Fruit fly (Drosophila melanogaster) Kc167 (cell line): ENCODE measurements around the gene Cyp313a1.

Experiments
- Myc ChIP-seq: fragments of >200 bp; optimal IDR thresholded peaks from 2 replicates; lab custom pipeline; 2017; ENCODE audit warnings: missing external identifiers
- Sin3A ChIP-seq: fragments of >200 bp; optimal IDR thresholded peaks from 2 replicates; lab custom pipeline; 2018; ENCODE audit warnings: missing external identifiers
- h ChIP-seq: fragments of >200 bp; optimal IDR thresholded peaks from 3 replicates; lab custom pipeline; 2018; ENCODE audit warnings: missing external identifiers
- insv ChIP-seq: fragments of >200 bp; optimal IDR thresholded peaks from 3 replicates; lab custom pipeline; 2018; ENCODE audit warnings: missing external identifiers
- psq ChIP-seq: fragments of >200 bp; optimal IDR thresholded peaks from 2 replicates; lab custom pipeline; 2017; ENCODE audit warnings: missing external identifiers
- ttk ChIP-seq: sonication (Bioruptor generic); optimal IDR thresholded peaks from 2 replicates; lab custom pipeline; 2017; ENCODE audit warnings: missing external identifiers

The Cyp313a1 gene

dm6 chr3R:14526657-14527056 is 5.8 kb downstream of the Cyp313a1 start:
- TF ChIP-seq Sin3A (lab: Kevin White, UChicago) = no peak
- no peak for TF ChIP-seq Myc (lab: Kevin White, UChicago)
- no peak for TF ChIP-seq psq (lab: Kevin White, UChicago)
- TF ChIP-seq ttk = no peak
- TF ChIP-seq h (lab: Kevin White, UChicago) = no peak
- no peak for TF ChIP-seq insv (lab: Kevin White, UChicago)

- TF ChIP-seq Sin3A (lab: Kevin White, UChicago) (no peak), psq (lab: Kevin White, UChicago) (no peak), insv (lab: Kevin White, UChicago) (no peak), ttk (no peak), Myc (lab: Kevin White, UChicago) (no peak)
Measured at dm6 chr3R:14542038-14542437, 21.2 kb downstream of the Cyp313a1 start.

- TF ChIP-seq Sin3A (lab: Kevin White, UChicago) (no peak), insv (lab: Kevin White, UChicago) (no peak), psq (lab: Kevin White, UChicago) (no peak), h (lab: Kevin White, UChicago) (no peak), ttk (no peak), Myc (lab: Kevin White, UChicago) (no peak)
Measured at dm6 chr3R:14548752-14549151, 27.9 kb downstream of the Cyp313a1 start.

- TF ChIP-seq h (lab: Kevin White, UChicago) = no peak
- no peak for TF ChIP-seq insv (lab: Kevin White, UChicago)
- TF ChIP-seq Sin3A (lab: Kevin White, UChicago) = no peak
- TF ChIP-seq Myc (lab: Kevin White, UChicago) = no peak
- no peak for TF ChIP-seq psq (lab: Kevin White, UChicago)
- TF ChIP-seq ttk = no peak
Measured at dm6 chr3R:14555021-14555420, 34.2 kb downstream of the Cyp313a1 start.

dm6 chr3R:14557480-14558354 is 36.9 kb downstream of the Cyp313a1 start, which contains the start of gene Pde6:
Gene Pde6, minus strand, starts transcription at chr3R:14558304.
- TF ChIP-seq psq (lab: Kevin White, UChicago) (no peak), Myc (lab: Kevin White, UChicago) (no peak), insv (lab: Kevin White, UChicago) (no peak), ttk (no peak), h (lab: Kevin White, UChicago) (no peak), Sin3A (lab: Kevin White, UChicago) (no peak)

- TF ChIP-seq insv (lab: Kevin White, UChicago) (no peak), ttk (no peak), Myc (lab: Kevin White, UChicago) (no peak), h (lab: Kevin White, UChicago) (no peak), psq (lab: Kevin White, UChicago) (no peak), Sin3A (lab: Kevin White, UChicago) (no peak)
Measured at dm6 chr3R:14558383-14558883, 37.6 kb downstream of the Cyp313a1 start.

dm6 chr3R:14559954-14560353 is 39.1 kb downstream of the Cyp313a1 start, which contains the start of gene CG14854:
Gene CG14854, minus strand, starts transcription at chr3R:14560054.
- no peak for TF ChIP-seq h (lab: Kevin White, UChicago)
- TF ChIP-seq ttk = no peak
- no peak for TF ChIP-seq Sin3A (lab: Kevin White, UChicago)
- no peak for TF ChIP-seq Myc (lab: Kevin White, UChicago)
- TF ChIP-seq psq (lab: Kevin White, UChicago) = no peak
- no peak for TF ChIP-seq insv (lab: Kevin White, UChicago)

- TF ChIP-seq Sin3A (lab: Kevin White, UChicago) (no peak), psq (lab: Kevin White, UChicago) (no peak), h (lab: Kevin White, UChicago) (no peak), insv (lab: Kevin White, UChicago) (no peak), Myc (lab: Kevin White, UChicago) (no peak), ttk (no peak)
Measured at dm6 chr3R:14560635-14561034, 39.8 kb downstream of the Cyp313a1 start, which contains the start of gene Jig. Gene Jig, plus strand, starts transcription at chr3R:14560935.

- TF ChIP-seq h (lab: Kevin White, UChicago) (no peak), insv (lab: Kevin White, UChicago) (no peak), Myc (lab: Kevin White, UChicago) (no peak), psq (lab: Kevin White, UChicago) (no peak), ttk (no peak), Sin3A (lab: Kevin White, UChicago) (no peak)
Measured at dm6 chr3R:14562040-14562439, 41.2 kb downstream of the Cyp313a1 start, which contains the start of gene CG14851. Gene CG14851, plus strand, starts transcription at chr3R:14562340.

dm6 chr3R:14564705-14565064 is 43.8 kb downstream of the Cyp313a1 start, which contains the start of gene CG8087:
Gene CG8087, minus strand, starts transcription at chr3R:14564805.
- TF ChIP-seq insv (lab: Kevin White, UChicago) = no peak
- no peak for TF ChIP-seq h (lab: Kevin White, UChicago)
- no peak for TF ChIP-seq ttk
- TF ChIP-seq Myc (lab: Kevin White, UChicago) = no peak
- TF ChIP-seq psq (lab: Kevin White, UChicago) = no peak

dm6 chr3R:14565065-14565977 is 44.5 kb downstream of the Cyp313a1 start, which contains the start of gene CG14852:
Gene CG14852, plus strand, starts transcription at chr3R:14565927.
- TF ChIP-seq h (lab: Kevin White, UChicago) = no peak
- TF ChIP-seq Myc (lab: Kevin White, UChicago) = no peak
- TF ChIP-seq psq (lab: Kevin White, UChicago) = no peak
- no peak for TF ChIP-seq insv (lab: Kevin White, UChicago)
- no peak for TF ChIP-seq Sin3A (lab: Kevin White, UChicago)
- TF ChIP-seq ttk = no peak
